Worm (Caenorhabditis elegans) whole organism, young adult: Measurements from ENCODE around the gene T10B5.3.
A peak's percentile ranks its signal among the peaks of the same experiment; 100 is the strongest.

Experiments
- B0035.1 ChIP-seq: sonication (generic microtip); optimal IDR thresholded peaks from 2 replicates; lab custom pipeline; 2016; ENCODE audit warnings: missing genetic modification characterization, mild to moderate bottlenecking, missing compliant biosample characterization, missing genotype, missing genetic modification reagents
- B0336.3 ChIP-seq: fragments of 200-800 bp; sonication (Bioruptor generic); IDR thresholded peaks from 2 replicates; pipeline ENCODE4 v1.3.6; 2022; ENCODE audit warnings: missing genetic modification characterization, missing compliant biosample characterization
- C17E4.6 ChIP-seq: fragments of 200-800 bp; sonication (Bioruptor generic); IDR thresholded peaks from 2 replicates; pipeline ENCODE4 v1.3.6; 2022; ENCODE audit warnings: missing genetic modification reagents, missing genetic modification characterization, missing compliant biosample characterization
- D2030.7 ChIP-seq: fragments of 200-800 bp; sonication (Bioruptor generic); IDR thresholded peaks from 2 replicates; pipeline ENCODE4 v1.3.6; 2022; ENCODE audit warnings: missing genetic modification reagents, missing genetic modification characterization, missing compliant biosample characterization
- F23B12.7 ChIP-seq: sonication (generic microtip); optimal IDR thresholded peaks from 2 replicates; lab custom pipeline; 2017; ENCODE audit warnings: missing genetic modification characterization, mild to moderate bottlenecking, missing compliant biosample characterization, antibody characterized with exemption, moderate library complexity; ENCODE audit not compliant: insufficient read depth
- F49E8.2 ChIP-seq: sonication (generic microtip); optimal IDR thresholded peaks from 3 replicates; lab custom pipeline; 2017; ENCODE audit warnings: missing genetic modification characterization, mild to moderate bottlenecking, missing compliant biosample characterization, antibody characterized with exemption, moderate library complexity; ENCODE audit not compliant: insufficient read depth
- F55B11.4 ChIP-seq: sonication (generic microtip); optimal IDR thresholded peaks from 2 replicates; lab custom pipeline; 2016; ENCODE audit warnings: missing compliant biosample characterization, missing genetic modification characterization, borderline replicate concordance; ENCODE audit not compliant: insufficient read depth
- Y53F4B.3 ChIP-seq: fragments of 200-800 bp; sonication (Bioruptor generic); IDR thresholded peaks from 2 replicates; pipeline ENCODE4 v1.3.6; 2022; ENCODE audit warnings: missing genetic modification reagents, missing genetic modification characterization, missing compliant biosample characterization
- Y53G8AR.9 ChIP-seq: fragments of 200-800 bp; sonication (Bioruptor generic); conservative IDR thresholded peaks from 2 replicates; pipeline ENCODE4 v1.3.6; 2022; ENCODE audit warnings: missing genetic modification reagents, missing genetic modification characterization, missing compliant biosample characterization
- Y56A3A.18 ChIP-seq: fragments of 200-800 bp; sonication (Bioruptor generic); IDR thresholded peaks from 2 replicates; pipeline ENCODE4 v1.3.6; 2022; ENCODE audit warnings: missing genetic modification reagents, missing genetic modification characterization, missing compliant biosample characterization
- ZK185.1 ChIP-seq: sonication (generic microtip); optimal IDR thresholded peaks from 2 replicates; lab custom pipeline; 2016; ENCODE audit warnings: mild to moderate bottlenecking, missing genetic modification characterization, missing compliant biosample characterization; ENCODE audit not compliant: poor library complexity, severe bottlenecking
- akir-1 ChIP-seq: fragments of 200-800 bp; sonication (Bioruptor generic); optimal IDR thresholded peaks from 2 replicates; lab custom pipeline; 2018; ENCODE audit warnings: mild to moderate bottlenecking, missing genetic modification characterization, moderate library complexity, missing compliant biosample characterization
- attf-5 ChIP-seq: fragments of 200-800 bp; sonication (Bioruptor generic); optimal IDR thresholded peaks from 2 replicates; lab custom pipeline; 2018; ENCODE audit warnings: mild to moderate bottlenecking, missing genetic modification characterization, missing compliant biosample characterization
- attf-6 ChIP-seq: fragments of 200-800 bp; sonication (Bioruptor generic); IDR thresholded peaks from 2 replicates; pipeline ENCODE4 v1.3.6; 2022; ENCODE audit warnings: missing genetic modification reagents, missing genetic modification characterization, missing compliant biosample characterization
- ceh-100 ChIP-seq: fragments of 200-800 bp; sonication (Bioruptor generic); IDR thresholded peaks from 2 replicates; pipeline ENCODE4 v1.3.6; 2022; ENCODE audit warnings: missing genetic modification reagents, missing genetic modification characterization, missing compliant biosample characterization
- ceh-27 ChIP-seq: fragments of 200-800 bp; sonication (Bioruptor generic); optimal IDR thresholded peaks from 2 replicates; lab custom pipeline; 2018; ENCODE audit warnings: mild to moderate bottlenecking, missing genetic modification characterization, moderate library complexity, missing compliant biosample characterization
- ceh-58 ChIP-seq: fragments of 200-800 bp; sonication (Bioruptor generic); IDR thresholded peaks from 2 replicates; pipeline ENCODE4 v1.3.6; 2022; ENCODE audit warnings: missing genetic modification characterization, missing compliant biosample characterization
- chd-7 ChIP-seq: sonication (generic microtip); optimal IDR thresholded peaks from 2 replicates; lab custom pipeline; 2016; ENCODE audit warnings: mild to moderate bottlenecking, missing genetic modification characterization, moderate library complexity, missing compliant biosample characterization
- die-1 ChIP-seq: sonication (generic microtip); optimal IDR thresholded peaks from 2 replicates; lab custom pipeline; 2016; ENCODE audit warnings: missing genotype, mild to moderate bottlenecking, missing genetic modification characterization, missing compliant biosample characterization
- dox-1 ChIP-seq: fragments of 200-800 bp; sonication (Bioruptor generic); IDR thresholded peaks from 2 replicates; pipeline ENCODE4 v1.3.6; 2022; ENCODE audit warnings: missing genetic modification reagents, missing genetic modification characterization, missing compliant biosample characterization
- dpff-1 ChIP-seq: sonication (generic microtip); optimal IDR thresholded peaks from 2 replicates; lab custom pipeline; 2017; ENCODE audit warnings: mild to moderate bottlenecking, missing genetic modification characterization, missing compliant biosample characterization
- egl-44 ChIP-seq: fragments of 200-800 bp; sonication (Bioruptor generic); IDR thresholded peaks from 2 replicates; pipeline ENCODE4 v1.3.6; 2022; ENCODE audit warnings: missing genetic modification reagents, missing genetic modification characterization, missing compliant biosample characterization
- egrh-3 ChIP-seq: fragments of 200-800 bp; sonication (Bioruptor generic); IDR thresholded peaks from 2 replicates; pipeline ENCODE4 v1.3.6; 2022; ENCODE audit warnings: missing genetic modification reagents, missing genetic modification characterization, missing compliant biosample characterization
- fkh-3 ChIP-seq: sonication (generic microtip); optimal IDR thresholded peaks from 2 replicates; lab custom pipeline; 2016; ENCODE audit warnings: mild to moderate bottlenecking, missing genetic modification characterization, missing compliant biosample characterization
- hrde-1 ChIP-seq: sonication (generic microtip); optimal IDR thresholded peaks from 2 replicates; lab custom pipeline; 2016; ENCODE audit warnings: missing genetic modification characterization, mild to moderate bottlenecking, missing compliant biosample characterization, moderate library complexity, missing genotype, missing genetic modification reagents, borderline replicate concordance
- hsf-1 ChIP-seq: fragments of 200-800 bp; sonication (Bioruptor generic); IDR thresholded peaks from 2 replicates; pipeline ENCODE4 v1.3.6; 2022; ENCODE audit warnings: missing genetic modification reagents, missing genetic modification characterization, missing compliant biosample characterization
- lag-1 ChIP-seq: fragments of 200-800 bp; sonication (Bioruptor generic); IDR thresholded peaks from 2 replicates; pipeline ENCODE4 v1.3.6; 2022; ENCODE audit warnings: missing genetic modification reagents, missing genetic modification characterization, missing compliant biosample characterization
- let-526 ChIP-seq: fragments of 200-800 bp; sonication (Bioruptor generic); IDR thresholded peaks from 2 replicates; pipeline ENCODE4 v1.3.6; 2022; ENCODE audit warnings: missing genetic modification reagents, missing genetic modification characterization, missing compliant biosample characterization
- lir-1 ChIP-seq: fragments of 200-800 bp; sonication (Bioruptor generic); conservative IDR thresholded peaks from 2 replicates; pipeline ENCODE4 v1.3.6; 2022; ENCODE audit warnings: missing genetic modification reagents, missing genetic modification characterization, missing compliant biosample characterization
- lsy-27 ChIP-seq: sonication (generic microtip); optimal IDR thresholded peaks from 2 replicates; lab custom pipeline; 2017; ENCODE audit warnings: missing genetic modification characterization, mild to moderate bottlenecking, missing compliant biosample characterization, antibody characterized with exemption, missing genotype, borderline replicate concordance; ENCODE audit not compliant: insufficient read depth
- madf-6 ChIP-seq: fragments of 200-800 bp; sonication (Bioruptor generic); IDR thresholded peaks from 2 replicates; pipeline ENCODE4 v1.3.6; 2022; ENCODE audit warnings: missing genetic modification reagents, missing genetic modification characterization, missing compliant biosample characterization
- mcd-1 ChIP-seq: fragments of 200-800 bp; sonication (Bioruptor generic); IDR thresholded peaks from 2 replicates; pipeline ENCODE4 v1.3.6; 2022; ENCODE audit warnings: missing genetic modification reagents, missing genetic modification characterization, missing compliant biosample characterization
- mes-4 ChIP-seq: sonication (generic microtip); optimal IDR thresholded peaks from 2 replicates; lab custom pipeline; 2016; ENCODE audit warnings: missing genotype, missing genetic modification characterization, missing compliant biosample characterization
- nfya-1 ChIP-seq: sonication (generic microtip); optimal IDR thresholded peaks from 2 replicates; lab custom pipeline; 2017; ENCODE audit warnings: antibody characterized with exemption, missing compliant biosample characterization, missing genetic modification characterization, borderline replicate concordance; ENCODE audit not compliant: insufficient read depth
- nfyb-1 ChIP-seq: fragments of 200-800 bp; sonication (Bioruptor generic); IDR thresholded peaks from 2 replicates; pipeline ENCODE4 v1.3.6; 2022; ENCODE audit warnings: missing genetic modification reagents, missing genetic modification characterization, missing compliant biosample characterization
- nhr-27 ChIP-seq: fragments of 200-800 bp; sonication (Bioruptor generic); optimal IDR thresholded peaks from 2 replicates; lab custom pipeline; 2018; ENCODE audit warnings: mild to moderate bottlenecking, missing genetic modification characterization, moderate library complexity, missing compliant biosample characterization
- nhr-90 ChIP-seq: sonication (generic microtip); optimal IDR thresholded peaks from 2 replicates; lab custom pipeline; 2016; ENCODE audit warnings: missing genotype, mild to moderate bottlenecking, missing genetic modification characterization, missing compliant biosample characterization
- pha-4 ChIP-seq: fragments of 150-350 bp; sonication (generic microtip); optimal IDR thresholded peaks from 2 replicates; lab custom pipeline; 2014; ENCODE audit warnings: missing biosample characterization, missing genetic modification reagents, missing genetic modification characterization
- rcor-1 ChIP-seq: fragments of 200-800 bp; sonication (Bioruptor generic); IDR thresholded peaks from 2 replicates; pipeline ENCODE4 v1.3.6; 2022; ENCODE audit warnings: missing genetic modification reagents, missing genetic modification characterization, missing compliant biosample characterization
- sdz-38 ChIP-seq: sonication (generic microtip); optimal IDR thresholded peaks from 2 replicates; lab custom pipeline; 2016; ENCODE audit warnings: missing genotype, missing genetic modification characterization, missing compliant biosample characterization
- snpc-1.1 ChIP-seq: sonication (generic microtip); optimal IDR thresholded peaks from 2 replicates; lab custom pipeline; 2017; ENCODE audit warnings: missing genetic modification characterization, mild to moderate bottlenecking, missing compliant biosample characterization, antibody characterized with exemption, moderate library complexity, missing genotype, missing genetic modification reagents; ENCODE audit not compliant: insufficient read depth
- tlf-1 ChIP-seq: fragments of 200-800 bp; sonication (Bioruptor generic); optimal IDR thresholded peaks from 2 replicates; lab custom pipeline; 2018; ENCODE audit warnings: mild to moderate bottlenecking, missing genetic modification characterization, missing compliant biosample characterization
- xnd-1 ChIP-seq: sonication (generic microtip); optimal IDR thresholded peaks from 2 replicates; lab custom pipeline; 2016; ENCODE audit warnings: missing genotype, missing genetic modification reagents, missing genetic modification characterization, missing compliant biosample characterization
- zfh-2 ChIP-seq: fragments of 200-800 bp; sonication (Bioruptor generic); conservative IDR thresholded peaks from 2 replicates; pipeline ENCODE4 v1.3.6; 2022; ENCODE audit warnings: missing genetic modification reagents, missing genetic modification characterization, missing compliant biosample characterization
- zim-3 ChIP-seq: sonication (generic microtip); optimal IDR thresholded peaks from 2 replicates; lab custom pipeline; 2017; ENCODE audit warnings: mild to moderate bottlenecking, missing genetic modification characterization, moderate library complexity, missing compliant biosample characterization
- ztf-25 ChIP-seq: fragments of 200-800 bp; sonication (Bioruptor generic); IDR thresholded peaks from 2 replicates; pipeline ENCODE4 v1.3.6; 2022; ENCODE audit warnings: missing genetic modification reagents, missing genetic modification characterization, missing compliant biosample characterization

The T10B5.3 gene

ce11 chrV:1869682-1870081 is at the start of gene T10B5.3:
Gene T10B5.3, minus strand, starts transcription at chrV:1869782.
- TF ChIP-seq lir-1 (GFP tag; lab: Robert Waterston, UW) (no peak), ceh-27 (GFP tag; lab: Kevin White, UChicago) (no peak), hrde-1 (tag; lab: Kevin White, UChicago) (no peak), attf-6 (GFP tag; lab: Robert Waterston, UW) (no peak), ztf-25 (GFP tag; lab: Robert Waterston, UW) (no peak), Y53G8AR.9 (GFP tag; lab: Robert Waterston, UW) (no peak), sdz-38 (tag; lab: Kevin White, UChicago) (no peak), hsf-1 (GFP tag; lab: Robert Waterston, UW) (no peak), C17E4.6 (GFP tag; lab: Robert Waterston, UW) (no peak), egrh-3 (GFP tag; lab: Robert Waterston, UW) (no peak), chd-7 (no peak), ceh-100 (GFP tag; lab: Robert Waterston, UW) (no peak), nfyb-1 (GFP tag; lab: Robert Waterston, UW) (no peak), F23B12.7 (tag; lab: Kevin White, UChicago) (no peak), rcor-1 (no peak)

DNA sequence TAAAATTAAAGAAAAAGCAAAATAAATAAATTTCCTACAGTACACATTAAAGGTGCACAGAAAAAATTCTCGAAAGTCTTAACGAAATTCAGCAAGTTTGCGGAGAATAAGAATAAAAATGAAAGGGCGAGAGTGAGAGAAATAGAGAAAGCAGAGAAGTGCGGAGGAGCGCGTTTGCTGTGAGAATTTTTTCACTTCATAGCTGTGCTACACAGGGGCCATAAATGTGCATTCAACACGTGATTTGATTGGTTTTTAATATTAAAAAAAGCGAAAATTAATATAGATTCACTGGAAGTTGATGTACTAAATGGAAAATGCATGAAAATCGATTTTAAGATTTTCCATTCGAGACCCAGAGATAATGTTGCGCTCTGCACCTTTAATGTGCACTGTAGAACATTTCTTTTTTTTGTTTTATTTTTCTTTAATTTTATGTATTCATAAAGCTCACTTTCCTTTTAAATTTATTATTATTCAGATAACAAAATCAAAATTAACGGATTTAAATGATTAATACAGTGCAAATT is 48.5 kb upstream of the T10B5.3 start, which contains the start of gene Y32G9A.2:
TSS of gene Y32G9A.2 (plus strand) at position 480 of the 530 bp plus-strand sequence.
- no peak for TF ChIP-seq B0035.1 (tag; lab: Kevin White, UChicago)
- TF ChIP-seq lag-1 = no peak
- no peak for TF ChIP-seq B0336.3 (GFP tag; lab: Robert Waterston, UW)
- TF ChIP-seq akir-1 (GFP tag; lab: Kevin White, UChicago) = no peak
- TF ChIP-seq ZK185.1 = no peak
- no peak for TF ChIP-seq zim-3 (tag; lab: Kevin White, UChicago)
- no peak for TF ChIP-seq lsy-27 (tag; lab: Kevin White, UChicago)
- TF ChIP-seq pha-4 = no peak
- no peak for TF ChIP-seq nhr-90 (tag; lab: Kevin White, UChicago)
- TF ChIP-seq ceh-58 = no peak
- peak; percentile 66 for TF ChIP-seq xnd-1 (tag; lab: Kevin White, UChicago)
- TF ChIP-seq D2030.7 (GFP tag; lab: Robert Waterston, UW) = peak; percentile 26; the same call in 1 of the 2 replicates
- no peak for TF ChIP-seq zfh-2 (GFP tag; lab: Robert Waterston, UW)
- peak; percentile 94 for TF ChIP-seq mcd-1 (GFP tag; lab: Robert Waterston, UW)
- no peak for TF ChIP-seq snpc-1.1
- TF ChIP-seq die-1 (tag; lab: Kevin White, UChicago) = no peak
- no peak for TF ChIP-seq F49E8.2 (tag; lab: Kevin White, UChicago)
- no peak for TF ChIP-seq F55B11.4 (tag; lab: Kevin White, UChicago)
- TF ChIP-seq nhr-27 (tag; lab: Kevin White, UChicago) = no peak
- TF ChIP-seq hrde-1 (tag; lab: Kevin White, UChicago) = no peak
- TF ChIP-seq nfya-1 (tag; lab: Kevin White, UChicago) = no peak
- no peak for TF ChIP-seq mes-4
- no peak for TF ChIP-seq tlf-1
- TF ChIP-seq let-526 (GFP tag; lab: Robert Waterston, UW) = no peak
- no peak for TF ChIP-seq egl-44
- no peak for TF ChIP-seq Y53F4B.3 (GFP tag; lab: Robert Waterston, UW)
- TF ChIP-seq Y56A3A.18 (GFP tag; lab: Robert Waterston, UW) = no peak
- TF ChIP-seq madf-6 (GFP tag; lab: Robert Waterston, UW) = peak; percentile 70
- no peak for TF ChIP-seq fkh-3 (tag; lab: Kevin White, UChicago)
- TF ChIP-seq dox-1 (GFP tag; lab: Robert Waterston, UW) = peak; percentile 67
- no peak for TF ChIP-seq dpff-1 (tag; lab: Kevin White, UChicago)
- TF ChIP-seq attf-5 (GFP tag; lab: Kevin White, UChicago) = no peak
